Worm (Caenorhabditis elegans): ENCODE data around the gene ints-2.
A peak's percentile ranks its signal among the peaks of the same experiment; 100 is the strongest.

ints-2 gene

DNA sequence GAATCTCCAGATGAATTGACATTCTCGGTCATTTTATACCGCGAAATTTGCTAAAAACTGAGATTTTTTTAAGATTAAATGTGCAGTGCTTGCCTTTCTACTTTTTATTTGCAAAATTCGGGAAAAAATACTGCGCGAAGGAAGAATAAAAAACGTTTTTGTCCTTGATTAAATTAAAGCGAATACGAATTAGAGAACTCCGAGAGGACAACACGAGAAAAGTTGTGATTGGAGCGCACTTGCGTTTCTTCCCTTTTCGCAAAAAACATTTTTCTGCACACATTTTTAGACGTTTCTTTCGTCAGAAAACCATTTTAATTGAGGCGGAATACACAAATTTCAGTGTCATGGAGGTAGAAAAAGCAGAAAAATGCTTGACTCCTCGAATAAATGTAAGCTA is at the start of gene ints-2, which contains the start of gene trm-1:
Gene ints-2, plus strand, starts transcription at position 249 of the 400 bp plus-strand sequence.
Gene trm-1, minus strand, starts transcription at position 175 of the 400 bp plus-strand sequence.
- TF ChIP-seq F33H1.4 (GFP tag; IDR thresholded peaks at IDR 0.05) (peak; percentile 21; the same call in 1 of the 2 replicates), unc-130 (GFP tag; optimal IDR thresholded peaks at IDR 0.05) (no peak), lsl-1 (GFP tag; optimal IDR thresholded peaks at IDR 0.05) (peak; percentile 4), ZK185.1 (tag; optimal IDR thresholded peaks at IDR 0.05; ENCODE audit: poor library complexity, severe bottlenecking) (peak; percentile 27), ztf-6 (GFP tag; IDR thresholded peaks at IDR 0.05) (no peak), attf-5 (GFP tag; optimal IDR thresholded peaks at IDR 0.05) (peak; percentile 20), mcd-1 (GFP tag; IDR thresholded peaks at IDR 0.05) (peak; percentile 96), efl-1 (GFP tag; optimal IDR thresholded peaks at IDR 0.05) (peak; percentile 21), lin-35 (GFP tag; optimal IDR thresholded peaks at IDR 0.05) (peak in 1 of 3 experiments; percentile 36), lin-54 (GFP tag; optimal IDR thresholded peaks at IDR 0.05) (peak; percentile 10), snpc-4 (GFP tag; optimal IDR thresholded peaks at IDR 0.05) (no peak), snpc-4 (tag; optimal IDR thresholded peaks at IDR 0.05) (peak in 1 of 4 experiments; percentile 45), hmg-1.2 (GFP tag; IDR thresholded peaks at IDR 0.05) (0 out of 2 replicates have a peak, but pooled peaks have one; percentile 19), ztf-26 (tag; optimal IDR thresholded peaks at IDR 0.05) (no peak), lin-26 (GFP tag; IDR thresholded peaks at IDR 0.05) (no peak)

DNA sequence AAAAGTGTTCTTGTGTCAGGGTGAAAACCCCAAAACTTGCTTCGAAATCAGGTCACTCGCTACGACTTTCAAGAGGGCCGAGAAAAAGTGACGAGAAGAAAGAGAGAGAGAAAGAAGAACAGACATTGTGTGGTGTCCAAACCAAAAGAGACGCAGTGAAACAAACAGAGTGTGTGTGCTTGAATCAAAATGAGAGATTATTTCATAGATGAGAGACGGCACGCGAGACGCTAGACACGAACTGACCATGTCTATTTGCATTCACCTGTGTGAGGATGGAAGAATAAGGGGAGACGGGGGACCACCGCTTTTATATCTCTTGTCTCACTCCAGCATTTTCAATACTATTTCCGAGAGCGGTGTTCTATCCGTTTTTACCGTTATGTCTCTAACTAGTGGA is 49.3 kb upstream of the ints-2 start:
- TF ChIP-seq hmg-1.2 (GFP tag; IDR thresholded peaks at IDR 0.05) = peak; percentile 89
- TF ChIP-seq ztf-28 (GFP tag; IDR thresholded peaks at IDR 0.05) = no peak
- TF ChIP-seq tlf-1 (GFP tag; optimal IDR thresholded peaks at IDR 0.05) = no peak
- TF ChIP-seq mes-4 (tag; optimal IDR thresholded peaks at IDR 0.05) = no peak
- 0 out of 2 replicates have a peak, but pooled peaks have one; percentile 5 for TF ChIP-seq zfh-2 (GFP tag; conservative IDR thresholded peaks at IDR 0.05)
- no peak for TF ChIP-seq ztf-26 (tag; optimal IDR thresholded peaks at IDR 0.05)
- peak; percentile 24 for TF ChIP-seq unc-62 (GFP tag; optimal IDR thresholded peaks at IDR 0.05)
- no peak for TF ChIP-seq Y53G8AR.9 (GFP tag; conservative IDR thresholded peaks at IDR 0.05)
- TF ChIP-seq B0261.1 (tag; optimal IDR thresholded peaks at IDR 0.05) = no peak
- no peak for TF ChIP-seq C06A6.2 (GFP tag; conservative IDR thresholded peaks at IDR 0.05)
- peak; percentile 71 for TF ChIP-seq ceh-27 (GFP tag; optimal IDR thresholded peaks at IDR 0.05)
- no peak for TF ChIP-seq ztf-25 (GFP tag; IDR thresholded peaks at IDR 0.05)
- TF ChIP-seq akir-1 (GFP tag; optimal IDR thresholded peaks at IDR 0.05) = no peak
- peak; percentile 36; the same call in 1 of the 2 replicates for TF ChIP-seq mcd-1 (GFP tag; IDR thresholded peaks at IDR 0.05)
- peak; percentile 1 for TF ChIP-seq tbp1 (GFP tag; optimal IDR thresholded peaks at IDR 0.05)
- TF ChIP-seq B0019.2 (GFP tag; conservative IDR thresholded peaks at IDR 0.05) = no peak
- no peak for TF ChIP-seq bed-1 (GFP tag; IDR thresholded peaks at IDR 0.05)
- TF ChIP-seq madf-6 (GFP tag; IDR thresholded peaks at IDR 0.05) = no peak
- TF ChIP-seq zim-3 (tag; optimal IDR thresholded peaks at IDR 0.05) = no peak
- peak; percentile 30; the same call in 1 of the 2 replicates for TF ChIP-seq dox-1 (GFP tag; IDR thresholded peaks at IDR 0.05)
- TF ChIP-seq pha-4 (tag; optimal IDR thresholded peaks at IDR 0.05) = no peak
- peak; percentile 14; the same call in 1 of the 2 replicates for TF ChIP-seq nfyb-1 (GFP tag; IDR thresholded peaks at IDR 0.05)
- TF ChIP-seq cebp-1 (GFP tag; IDR thresholded peaks at IDR 0.05) = no peak
- TF ChIP-seq cebp-1 (tag; optimal IDR thresholded peaks at IDR 0.05) = peak; percentile 62
- no peak for TF ChIP-seq Y95B8A.8 (GFP tag; IDR thresholded peaks at IDR 0.05)
- no peak for TF ChIP-seq cebp-2 (GFP tag; IDR thresholded peaks at IDR 0.05)
- peak; percentile 63 for TF ChIP-seq lin-40 (tag; optimal IDR thresholded peaks at IDR 0.05)
- no peak for TF ChIP-seq hsf-1 (GFP tag; IDR thresholded peaks at IDR 0.05)
- TF ChIP-seq lsy-27 (tag; optimal IDR thresholded peaks at IDR 0.05; ENCODE audit: borderline replicate concordance, insufficient read depth) = no peak
- TF ChIP-seq hrde-1 (tag; optimal IDR thresholded peaks at IDR 0.05; ENCODE audit: borderline replicate concordance) = no peak
- TF ChIP-seq ceh-79 (tag; optimal IDR thresholded peaks at IDR 0.05) = no peak
- no peak for TF ChIP-seq rec-8 (tag; optimal IDR thresholded peaks at IDR 0.05)
- TF ChIP-seq pbrm-1 (GFP tag; IDR thresholded peaks at IDR 0.05) = no peak
- no peak for TF ChIP-seq F33H1.4 (GFP tag; IDR thresholded peaks at IDR 0.05)
- TF ChIP-seq snpc-4 (GFP tag; optimal IDR thresholded peaks at IDR 0.05) = no peak
- peak in 1 of 4 experiments; percentile 8 for TF ChIP-seq snpc-4 (tag; optimal IDR thresholded peaks at IDR 0.05)
- TF ChIP-seq rcor-1 (GFP tag; IDR thresholded peaks at IDR 0.05) = no peak
